Worm (Caenorhabditis elegans) whole organism, L1 larva: Measurements from ENCODE around the gene cyp-33E1.
A peak's percentile ranks its signal among the peaks of the same experiment; 100 is the strongest.

Experiments
- C34B4.2 ChIP-seq: sonication (generic microtip); optimal IDR thresholded peaks from 2 replicates; lab custom pipeline; 2017; ENCODE audit warnings: mild to moderate bottlenecking, missing genetic modification characterization, missing compliant biosample characterization
- F16B12.6 ChIP-seq: fragments of 150-350 bp; optimal IDR thresholded peaks from 2 replicates; lab custom pipeline; 2014; ENCODE audit warnings: missing biosample characterization, missing genetic modification characterization
- Y116A8C.19 ChIP-seq: sonication (generic microtip); optimal IDR thresholded peaks from 2 replicates; lab custom pipeline; 2016; ENCODE audit warnings: missing compliant biosample characterization, missing genetic modification characterization, borderline replicate concordance
- aha-1 ChIP-seq: fragments of 150-350 bp; optimal IDR thresholded peaks from 2 replicates; lab custom pipeline; 2014; ENCODE audit warnings: missing biosample characterization, missing genetic modification characterization
- alr-1 ChIP-seq: fragments of 200-800 bp; sonication (Bioruptor generic); optimal IDR thresholded peaks from 2 replicates; lab custom pipeline; 2018; ENCODE audit warnings: borderline replicate concordance, mild to moderate bottlenecking, missing genetic modification characterization, missing compliant biosample characterization
- aly-2 ChIP-seq: fragments of 150-350 bp; optimal IDR thresholded peaks from 2 replicates; lab custom pipeline; 2014; ENCODE audit warnings: missing biosample characterization, missing genetic modification characterization
- ama-1 ChIP-seq: fragments of 150-350 bp; optimal IDR thresholded peaks from 2 replicates; lab custom pipeline; 2014
- blmp-1 ChIP-seq: fragments of 150-350 bp; optimal IDR thresholded peaks from 2 replicates; lab custom pipeline; 2014; ENCODE audit warnings: missing biosample characterization, missing genetic modification characterization
- ceh-8 ChIP-seq: fragments of 200-800 bp; sonication (Bioruptor generic); optimal IDR thresholded peaks from 2 replicates; lab custom pipeline; 2018; ENCODE audit warnings: mild to moderate bottlenecking, missing genetic modification characterization, moderate library complexity, missing compliant biosample characterization
- ceh-82 ChIP-seq, 3 experiments: fragments of 150-350 bp in 1 of 3; sonication (generic microtip) in 2 of 3; optimal IDR thresholded peaks; 2 replicates each; lab custom pipeline; 2014 to 2017; ENCODE audit warnings: missing biosample characterization in 3 of 3, missing genetic modification characterization in 3 of 3
- ceh-88 ChIP-seq: fragments of 200-800 bp; sonication (Bioruptor generic); IDR thresholded peaks from 2 replicates; pipeline ENCODE4 v1.3.6; 2022; ENCODE audit warnings: missing genetic modification characterization, missing compliant biosample characterization
- ceh-90 ChIP-seq: sonication (generic microtip); optimal IDR thresholded peaks from 2 replicates; lab custom pipeline; 2016; ENCODE audit warnings: missing genetic modification characterization, missing compliant biosample characterization
- efl-1 ChIP-seq, 4 experiments: fragments of 150-350 bp; optimal IDR thresholded peaks in 3 of 4; peaks in 1 of 4; 1 replicate in 1 of 4; 2 replicates in 3 of 4; lab custom pipeline; 2014; ENCODE audit warnings: missing biosample characterization in 2 of 4, missing genetic modification characterization in 2 of 4, missing genetic modification reagents in 2 of 4
- egl-27 ChIP-seq, 2 experiments: fragments of 150-350 bp in 1 of 2; sonication (generic microtip); optimal IDR thresholded peaks; 3 replicates each; lab custom pipeline; 2017 to 2018; ENCODE audit warnings: missing biosample characterization in 2 of 2, missing genetic modification characterization in 2 of 2, missing genetic modification reagents in 2 of 2
- elt-3 ChIP-seq, 6 experiments: fragments of 150-350 bp in 1 of 6; sonication (generic microtip); optimal IDR thresholded peaks; 2 replicates each; lab custom pipeline; 2017 to 2018; ENCODE audit warnings: missing biosample characterization in 6 of 6, missing genetic modification characterization in 6 of 6, inconsistent platforms in 1 of 6
- fkh-4 ChIP-seq: sonication (generic microtip); optimal IDR thresholded peaks from 2 replicates; lab custom pipeline; 2016; ENCODE audit warnings: missing compliant biosample characterization, missing genetic modification characterization, borderline replicate concordance
- fkh-8 ChIP-seq: sonication (generic microtip); optimal IDR thresholded peaks from 2 replicates; lab custom pipeline; 2016; ENCODE audit warnings: mild to moderate bottlenecking, missing genetic modification characterization, missing compliant biosample characterization
- fos-1 ChIP-seq: fragments of 150-350 bp; optimal IDR thresholded peaks from 2 replicates; lab custom pipeline; 2014; ENCODE audit warnings: missing biosample characterization, missing genetic modification characterization
- grh-1 ChIP-seq: fragments of 200-800 bp; sonication (Bioruptor generic); IDR thresholded peaks from 2 replicates; pipeline ENCODE4 v1.3.6; 2022; ENCODE audit warnings: missing genetic modification reagents, missing genetic modification characterization, missing compliant biosample characterization
- hlh-17 ChIP-seq: fragments of 200-800 bp; sonication (Bioruptor generic); optimal IDR thresholded peaks from 2 replicates; lab custom pipeline; 2018; ENCODE audit warnings: missing genetic modification characterization, mild to moderate bottlenecking, missing compliant biosample characterization, moderate library complexity, borderline replicate concordance
- hlh-4 ChIP-seq: sonication (generic microtip); optimal IDR thresholded peaks from 2 replicates; lab custom pipeline; 2016; ENCODE audit warnings: mild to moderate bottlenecking, missing genetic modification characterization, missing compliant biosample characterization
- jun-1 ChIP-seq: fragments of 150-350 bp; optimal IDR thresholded peaks from 2 replicates; lab custom pipeline; 2014; ENCODE audit warnings: missing biosample characterization, missing genetic modification reagents, missing genetic modification characterization
- lin-13 ChIP-seq: fragments of 150-350 bp; optimal IDR thresholded peaks from 2 replicates; lab custom pipeline; 2014; ENCODE audit warnings: missing biosample characterization, missing genetic modification reagents, missing genetic modification characterization
- lin-14 ChIP-seq: fragments of 200-800 bp; sonication (Bioruptor generic); optimal IDR thresholded peaks from 2 replicates; lab custom pipeline; 2018; ENCODE audit warnings: mild to moderate bottlenecking, missing genetic modification characterization, moderate library complexity, missing compliant biosample characterization
- lin-39 ChIP-seq: fragments of 150-350 bp; optimal IDR thresholded peaks from 2 replicates; lab custom pipeline; 2014; ENCODE audit warnings: missing biosample characterization, missing genetic modification reagents, missing genetic modification characterization
- mab-9 ChIP-seq: fragments of 200-800 bp; sonication (Bioruptor generic); IDR thresholded peaks from 2 replicates; pipeline ENCODE4 v1.3.6; 2022; ENCODE audit warnings: missing genetic modification reagents, missing genetic modification characterization, missing compliant biosample characterization
- mef-2 ChIP-seq: fragments of 150-350 bp; optimal IDR thresholded peaks from 2 replicates; lab custom pipeline; 2014; ENCODE audit warnings: missing biosample characterization, missing genetic modification characterization
- mep-1 ChIP-seq: fragments of 150-350 bp; optimal IDR thresholded peaks from 2 replicates; lab custom pipeline; 2014; ENCODE audit warnings: missing biosample characterization, missing genetic modification characterization
- nhr-19 ChIP-seq: fragments of 200-800 bp; sonication (Bioruptor generic); conservative IDR thresholded peaks from 2 replicates; pipeline ENCODE4 v1.3.6; 2022; ENCODE audit warnings: missing genetic modification characterization, missing compliant biosample characterization
- nhr-20 ChIP-seq: sonication (generic microtip); optimal IDR thresholded peaks from 2 replicates; lab custom pipeline; 2016; ENCODE audit warnings: mild to moderate bottlenecking, missing genetic modification characterization, missing compliant biosample characterization
- nhr-237 ChIP-seq: fragments of 150-350 bp; optimal IDR thresholded peaks from 2 replicates; lab custom pipeline; 2014; ENCODE audit warnings: missing biosample characterization, missing genetic modification characterization
- nhr-47 ChIP-seq: sonication (generic microtip); optimal IDR thresholded peaks from 2 replicates; lab custom pipeline; 2016; ENCODE audit warnings: mild to moderate bottlenecking, missing genetic modification characterization, moderate library complexity, missing compliant biosample characterization
- nhr-76 ChIP-seq: sonication (generic microtip); optimal IDR thresholded peaks from 2 replicates; lab custom pipeline; 2017; ENCODE audit warnings: missing biosample characterization, missing genetic modification characterization
- nhr-84 ChIP-seq: sonication (generic microtip); optimal IDR thresholded peaks from 2 replicates; lab custom pipeline; 2017; ENCODE audit warnings: missing biosample characterization, missing genetic modification characterization
- nhr-85 ChIP-seq: sonication (generic microtip); peaks from one replicate; lab custom pipeline; 2016; ENCODE audit warnings: missing genetic modification characterization, inconsistent platforms, missing compliant biosample characterization
- nhr-90 ChIP-seq: sonication (generic microtip); optimal IDR thresholded peaks from 2 replicates; lab custom pipeline; 2016; ENCODE audit warnings: mild to moderate bottlenecking, missing genetic modification characterization, missing compliant biosample characterization; ENCODE audit not compliant: poor library complexity
- pag-3 ChIP-seq: sonication (generic microtip); optimal IDR thresholded peaks from 2 replicates; lab custom pipeline; 2017; ENCODE audit warnings: missing genetic modification characterization, mild to moderate bottlenecking, missing compliant biosample characterization, antibody characterized with exemption, borderline replicate concordance; ENCODE audit not compliant: insufficient read depth
- pax-3 ChIP-seq: fragments of 200-800 bp; sonication (Bioruptor generic); optimal IDR thresholded peaks from 2 replicates; lab custom pipeline; 2018; ENCODE audit warnings: mild to moderate bottlenecking, missing genetic modification characterization, moderate library complexity, missing compliant biosample characterization
- pqm-1 ChIP-seq: sonication (generic microtip); optimal IDR thresholded peaks from 3 replicates; lab custom pipeline; 2017; ENCODE audit warnings: missing biosample characterization, missing genetic modification characterization
- rnt-1 ChIP-seq: sonication (generic microtip); optimal IDR thresholded peaks from 2 replicates; lab custom pipeline; 2016; ENCODE audit warnings: mild to moderate bottlenecking, missing genetic modification characterization, moderate library complexity, missing compliant biosample characterization
- skn-1 ChIP-seq: fragments of 150-350 bp; optimal IDR thresholded peaks from 2 replicates; lab custom pipeline; 2014; ENCODE audit warnings: missing biosample characterization, missing genetic modification characterization
- sox-4 ChIP-seq: sonication (generic microtip); optimal IDR thresholded peaks from 2 replicates; lab custom pipeline; 2016; ENCODE audit warnings: missing genetic modification characterization, missing compliant biosample characterization
- sptf-1 ChIP-seq: fragments of 150-350 bp; optimal IDR thresholded peaks from 2 replicates; lab custom pipeline; 2014; ENCODE audit warnings: missing biosample characterization, missing genetic modification characterization
- swsn-7 ChIP-seq: sonication (generic microtip); optimal IDR thresholded peaks from 2 replicates; lab custom pipeline; 2016; ENCODE audit warnings: missing genetic modification characterization, missing compliant biosample characterization
- tbx-2 ChIP-seq: sonication (generic microtip); optimal IDR thresholded peaks from 2 replicates; lab custom pipeline; 2016; ENCODE audit warnings: missing genetic modification characterization, missing compliant biosample characterization
- tlp-1 ChIP-seq: fragments of 150-350 bp; optimal IDR thresholded peaks from 2 replicates; lab custom pipeline; 2014; ENCODE audit warnings: missing biosample characterization, missing genetic modification characterization
- unc-130 ChIP-seq: fragments of 150-350 bp; optimal IDR thresholded peaks from 2 replicates; lab custom pipeline; 2017; ENCODE audit warnings: missing biosample characterization, missing genetic modification characterization, inconsistent platforms
- unc-62 ChIP-seq: fragments of 150-350 bp; optimal IDR thresholded peaks from 2 replicates; lab custom pipeline; 2014; ENCODE audit warnings: missing biosample characterization, missing genetic modification reagents, missing genetic modification characterization
- unc-86 ChIP-seq: sonication (generic microtip); optimal IDR thresholded peaks from 2 replicates; lab custom pipeline; 2016; ENCODE audit warnings: missing genetic modification characterization, missing compliant biosample characterization
- unc-98 ChIP-seq: fragments of 200-800 bp; sonication (Bioruptor generic); IDR thresholded peaks from 2 replicates; pipeline ENCODE4 v1.3.6; 2022; ENCODE audit warnings: missing genetic modification characterization, missing compliant biosample characterization
- vab-15 ChIP-seq: sonication (generic microtip); optimal IDR thresholded peaks from 2 replicates; lab custom pipeline; 2017; ENCODE audit warnings: missing genotype, mild to moderate bottlenecking, missing genetic modification characterization, missing compliant biosample characterization
- zip-4 ChIP-seq: fragments of 200-800 bp; sonication (Bioruptor generic); optimal IDR thresholded peaks from 2 replicates; lab custom pipeline; 2018; ENCODE audit warnings: mild to moderate bottlenecking, missing genetic modification characterization, moderate library complexity, missing compliant biosample characterization
- ztf-4 ChIP-seq: fragments of 150-350 bp; optimal IDR thresholded peaks from 2 replicates; lab custom pipeline; 2014; ENCODE audit warnings: missing biosample characterization, missing genetic modification characterization

Gene cyp-33E1

DNA sequence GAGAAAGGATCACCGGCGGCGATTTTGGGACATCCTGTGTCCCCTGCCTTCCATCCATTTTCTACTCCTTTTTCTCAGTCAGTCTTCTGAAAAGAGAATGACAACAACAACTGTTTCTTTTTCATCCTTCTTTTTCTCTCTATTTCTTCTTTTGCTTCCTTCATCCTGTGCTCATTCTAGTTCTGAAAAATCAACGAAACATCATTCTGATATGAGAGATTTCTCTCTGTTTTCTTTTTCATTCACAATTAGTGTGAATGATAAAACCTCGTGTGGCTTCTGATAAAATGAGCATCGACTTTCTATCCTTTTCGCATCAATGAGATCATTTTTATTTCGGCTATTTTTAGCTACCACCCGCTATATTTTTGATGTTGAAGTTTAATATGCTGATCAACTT, 43.2 kb downstream of the cyp-33E1 start:
- no peak for TF ChIP-seq ztf-4 (tag; lab: Kevin White, UChicago)
- TF ChIP-seq Y116A8C.19 (tag; lab: Kevin White, UChicago): no peak
- peak; percentile 44 for TF ChIP-seq lin-39 (tag; lab: Kevin White, UChicago)
- TF ChIP-seq rnt-1 (tag; lab: Kevin White, UChicago): peak; percentile 43
- no peak for TF ChIP-seq nhr-84 (tag; lab: Kevin White, UChicago)
- no peak for TF ChIP-seq ceh-88 (GFP tag; lab: Robert Waterston, UW)
- no peak for TF ChIP-seq sptf-1
- peak; percentile 4 for TF ChIP-seq swsn-7
- no peak for TF ChIP-seq ceh-90 (tag; lab: Kevin White, UChicago)
- TF ChIP-seq fos-1 (tag; lab: Kevin White, UChicago): no peak
- no peak for TF ChIP-seq alr-1
- no peak for TF ChIP-seq elt-3 (tag; optimal IDR thresholded peaks at IDR 0.05; lab: Kevin White, UChicago)
- no peak for TF ChIP-seq ama-1 (lab: Kevin White, UChicago)
- TF ChIP-seq lin-14 (GFP tag; lab: Kevin White, UChicago): peak; percentile 79
- no peak for TF ChIP-seq hlh-17
- no peak for TF ChIP-seq unc-130 (tag; lab: Kevin White, UChicago)
- TF ChIP-seq grh-1: no peak
- peak; percentile 66 for TF ChIP-seq nhr-19 (GFP tag; lab: Robert Waterston, UW)
- no peak for TF ChIP-seq zip-4 (GFP tag; lab: Kevin White, UChicago)
- no peak for TF ChIP-seq F16B12.6 (tag; lab: Kevin White, UChicago)
- TF ChIP-seq blmp-1 (tag; lab: Kevin White, UChicago): no peak
- TF ChIP-seq ceh-8 (GFP tag; lab: Kevin White, UChicago): no peak
- no peak for TF ChIP-seq nhr-85
- TF ChIP-seq sox-4 (tag; lab: Kevin White, UChicago): no peak
- TF ChIP-seq jun-1 (tag; lab: Kevin White, UChicago): no peak
- no peak for TF ChIP-seq mep-1 (tag; lab: Kevin White, UChicago)
- peak; percentile 80 for TF ChIP-seq mef-2 (tag; lab: Kevin White, UChicago)
- TF ChIP-seq hlh-4 (tag; lab: Kevin White, UChicago): no peak
- no peak for TF ChIP-seq lin-13 (GFP tag; lab: Kevin White, UChicago)
- peak; percentile 50 for TF ChIP-seq nhr-20 (tag; lab: Kevin White, UChicago)
- 0 out of 2 replicates have a peak, but pooled peaks have one; percentile 10 for TF ChIP-seq unc-98 (GFP tag; lab: Robert Waterston, UW)
- no peak for TF ChIP-seq nhr-237
- TF ChIP-seq fkh-4 (tag; lab: Kevin White, UChicago): no peak
- TF ChIP-seq egl-27 (tag; optimal IDR thresholded peaks at IDR 0.05; lab: Kevin White, UChicago): no peak
- TF ChIP-seq pax-3: no peak
- no peak for TF ChIP-seq vab-15 (tag; lab: Kevin White, UChicago)
- no peak for TF ChIP-seq nhr-90
- peak; percentile 26 for TF ChIP-seq nhr-47 (tag; lab: Kevin White, UChicago)
- peak in 1 of 2 experiments; percentile 20 for TF ChIP-seq efl-1 (optimal IDR thresholded peaks at IDR 0.05; lab: Kevin White, UChicago)
- no peak for TF ChIP-seq efl-1 (GFP tag; optimal IDR thresholded peaks at IDR 0.05 in 1 of 2; lab: Kevin White, UChicago)
- no peak for TF ChIP-seq nhr-76 (tag; lab: Kevin White, UChicago)
- TF ChIP-seq ceh-82 (tag; optimal IDR thresholded peaks at IDR 0.05; lab: Kevin White, UChicago): no peak
- TF ChIP-seq unc-86 (tag; lab: Kevin White, UChicago): no peak
- TF ChIP-seq aha-1 (tag; lab: Kevin White, UChicago): no peak
- TF ChIP-seq unc-62: no peak
- peak; percentile 20 for TF ChIP-seq tbx-2
- no peak for TF ChIP-seq fkh-8 (tag; lab: Kevin White, UChicago)
- no peak for TF ChIP-seq pqm-1
- TF ChIP-seq tlp-1 (tag; lab: Kevin White, UChicago): no peak
- no peak for TF ChIP-seq pag-3 (tag; lab: Kevin White, UChicago)
- TF ChIP-seq aly-2 (tag; lab: Kevin White, UChicago): no peak
- TF ChIP-seq C34B4.2 (tag; lab: Kevin White, UChicago): no peak
- TF ChIP-seq mab-9: no peak
- no peak for TF ChIP-seq skn-1
